Fruit fly (Drosophila melanogaster) whole organism, embryonic: ENCODE measurements around the gene CG31549.

Source experiments
- Awh ChIP-seq: fragments of 200-800 bp; sonication (Bioruptor generic); IDR thresholded peaks from 2 replicates; pipeline ENCODE4, ENCODE4 v1.3.6; 2022; ENCODE audit warnings: missing biosample characterization, missing genetic modification characterization
- Bdp1 ChIP-seq: fragments of 200-800 bp; sonication (Bioruptor generic); optimal IDR thresholded peaks from 3 replicates; lab custom pipeline; 2016; ENCODE audit warnings: missing biosample characterization, missing genetic modification characterization
- CG11093 ChIP-seq: fragments of 200-800 bp; sonication (Bioruptor generic); IDR thresholded peaks from 3 replicates; pipeline ENCODE4 v1.3.6; 2022; ENCODE audit warnings: missing biosample characterization, missing genetic modification characterization
- CG11695 ChIP-seq: fragments of 200-800 bp; sonication (Bioruptor generic); IDR thresholded peaks from 3 replicates; pipeline ENCODE4 v1.3.6; 2022; ENCODE audit warnings: missing biosample characterization, missing genetic modification characterization
- CG11723 ChIP-seq: fragments of 200-800 bp; sonication (Bioruptor generic); optimal IDR thresholded peaks from 2 replicates; lab custom pipeline; 2017; ENCODE audit warnings: missing biosample characterization, mild to moderate bottlenecking, missing genetic modification characterization
- CG13287 ChIP-seq: fragments of 200-800 bp; sonication (Bioruptor generic); IDR thresholded peaks from 2 replicates; pipeline ENCODE4 v1.3.6; 2022; ENCODE audit warnings: missing biosample characterization, missing genetic modification characterization; ENCODE audit not compliant: partially characterized antibody
- CG14441 ChIP-seq: fragments of 200-800 bp; sonication (Bioruptor generic); IDR thresholded peaks from 2 replicates; pipeline ENCODE4 v1.3.6; 2022; ENCODE audit warnings: missing biosample characterization, missing genetic modification characterization
- CG15514 ChIP-seq: fragments of 200-800 bp; sonication (Bioruptor generic); optimal IDR thresholded peaks from 3 replicates; lab custom pipeline; 2017; ENCODE audit warnings: missing biosample characterization, missing genetic modification characterization, mild to moderate bottlenecking, moderate library complexity, missing genetic modification reagents
- CG16863 ChIP-seq: fragments of 200-800 bp; sonication (Bioruptor generic); optimal IDR thresholded peaks from 3 replicates; lab custom pipeline; 2016; ENCODE audit warnings: missing biosample characterization, missing genetic modification characterization
- CG18476 ChIP-seq: fragments of 200-800 bp; sonication (Bioruptor generic); optimal IDR thresholded peaks from 2 replicates; lab custom pipeline; 2016; ENCODE audit warnings: missing biosample characterization, mild to moderate bottlenecking, missing genetic modification characterization
- CG18764 ChIP-seq: fragments of 200-800 bp; sonication (Bioruptor generic); optimal IDR thresholded peaks from 3 replicates; lab custom pipeline; 2016; ENCODE audit warnings: missing biosample characterization, missing genetic modification characterization
- CG2202 ChIP-seq: fragments of 200-800 bp; sonication (Bioruptor generic); optimal IDR thresholded peaks from 2 replicates; lab custom pipeline; 2018; ENCODE audit warnings: missing biosample characterization, mild to moderate bottlenecking, missing genetic modification characterization
- CG2678 ChIP-seq: fragments of 200-800 bp; sonication (Bioruptor generic); optimal IDR thresholded peaks from 3 replicates; lab custom pipeline; 2019; ENCODE audit warnings: missing biosample characterization, mild to moderate bottlenecking, missing genetic modification characterization, moderate library complexity
- CG3847 ChIP-seq: fragments of 200-800 bp; sonication (Bioruptor generic); IDR thresholded peaks from 2 replicates; pipeline ENCODE4 v1.3.6; 2022; ENCODE audit warnings: missing biosample characterization, missing genetic modification characterization
- CG42726 ChIP-seq: fragments of 200-800 bp; sonication (Bioruptor generic); IDR thresholded peaks from 2 replicates; pipeline ENCODE4 v1.3.6; 2022; ENCODE audit warnings: missing biosample characterization, missing genetic modification characterization; ENCODE audit not compliant: partially characterized antibody
- CG4424 ChIP-seq: fragments of 200-800 bp; sonication (Bioruptor generic); optimal IDR thresholded peaks from 3 replicates; lab custom pipeline; 2016; ENCODE audit warnings: missing biosample characterization, missing genetic modification characterization
- CG5245 ChIP-seq: fragments of 200-800 bp; sonication (Bioruptor generic); optimal IDR thresholded peaks from 3 replicates; lab custom pipeline; 2016; ENCODE audit warnings: missing biosample characterization, missing genetic modification characterization
- Chrac-16 ChIP-seq: fragments of 200-800 bp; sonication (Bioruptor generic); optimal IDR thresholded peaks from 3 replicates; lab custom pipeline; 2016; ENCODE audit warnings: missing biosample characterization, missing genetic modification characterization
- Dbx ChIP-seq: fragments of 200-800 bp; sonication (Bioruptor generic); IDR thresholded peaks from 3 replicates; pipeline ENCODE4 v1.3.6; 2022; ENCODE audit warnings: missing biosample characterization, missing genetic modification characterization
- Dref ChIP-seq: fragments of 200-800 bp; sonication (Bioruptor generic); IDR thresholded peaks from 2 replicates; pipeline ENCODE4 v1.3.6; 2022; ENCODE audit warnings: missing biosample characterization, missing genetic modification characterization
- Ets65A ChIP-seq: fragments of 200-800 bp; sonication (Bioruptor generic); peaks from one replicate; lab custom pipeline; 2016; ENCODE audit warnings: missing biosample characterization, missing genetic modification characterization
- Fer1 ChIP-seq: fragments of 200-800 bp; sonication (Bioruptor generic); optimal IDR thresholded peaks from 2 replicates; lab custom pipeline; 2017; ENCODE audit warnings: missing biosample characterization, mild to moderate bottlenecking, missing genetic modification characterization
- HmgZ ChIP-seq: fragments of 200-800 bp; sonication (Bioruptor generic); optimal IDR thresholded peaks from 2 replicates; lab custom pipeline; 2018; ENCODE audit warnings: missing biosample characterization, mild to moderate bottlenecking, missing genetic modification characterization
- Max ChIP-seq: fragments of 200-800 bp; sonication (Bioruptor generic); optimal IDR thresholded peaks from 2 replicates; lab custom pipeline; 2016; ENCODE audit warnings: missing biosample characterization, mild to moderate bottlenecking, missing genetic modification characterization
- NfI ChIP-seq: fragments of 200-800 bp; sonication (Bioruptor generic); optimal IDR thresholded peaks from 3 replicates; lab custom pipeline; 2018; ENCODE audit warnings: missing biosample characterization, mild to moderate bottlenecking, missing genetic modification characterization, moderate library complexity
- Poxn ChIP-seq: fragments of 200-800 bp; sonication (Bioruptor generic); IDR thresholded peaks from 2 replicates; pipeline ENCODE4 v1.3.6; 2022; ENCODE audit warnings: missing biosample characterization, missing genetic modification characterization
- Side ChIP-seq: fragments of 200-800 bp; sonication (Bioruptor generic); optimal IDR thresholded peaks from 2 replicates; lab custom pipeline; 2016; ENCODE audit warnings: missing biosample characterization, missing genetic modification characterization
- Sox100B ChIP-seq: fragments of 200-800 bp; sonication (Bioruptor generic); optimal IDR thresholded peaks from 3 replicates; lab custom pipeline; 2018; ENCODE audit warnings: missing biosample characterization, mild to moderate bottlenecking, missing genetic modification characterization
- Taf1 ChIP-seq: fragments of 200-800 bp; sonication (Bioruptor generic); IDR thresholded peaks from 2 replicates; pipeline ENCODE4 v1.3.6; 2022; ENCODE audit warnings: missing biosample characterization, missing genetic modification characterization
- ac ChIP-seq: fragments of 200-800 bp; sonication (Bioruptor generic); optimal IDR thresholded peaks from 3 replicates; lab custom pipeline; 2017; ENCODE audit warnings: missing biosample characterization, mild to moderate bottlenecking, missing genetic modification characterization
- ato ChIP-seq: fragments of 200-800 bp; sonication (Bioruptor generic); IDR thresholded peaks from 2 replicates; pipeline ENCODE4 v1.3.6; 2022; ENCODE audit warnings: missing biosample characterization, missing genetic modification characterization; ENCODE audit not compliant: partially characterized antibody
- bcd ChIP-seq: fragments of 200-800 bp; sonication (Bioruptor generic); optimal IDR thresholded peaks from 2 replicates; lab custom pipeline; 2017; ENCODE audit warnings: missing biosample characterization, mild to moderate bottlenecking, missing genetic modification characterization
- cad ChIP-seq: fragments of >200 bp; optimal IDR thresholded peaks from 2 replicates; lab custom pipeline; 2017; ENCODE audit warnings: missing biosample characterization, missing genetic modification characterization
- emc ChIP-seq: fragments of 200-800 bp; sonication (Bioruptor generic); optimal IDR thresholded peaks from 2 replicates; lab custom pipeline; 2016; ENCODE audit warnings: missing biosample characterization, missing genetic modification characterization
- fd3F ChIP-seq: fragments of 200-800 bp; sonication (Bioruptor generic); optimal IDR thresholded peaks from 2 replicates; lab custom pipeline; 2018; ENCODE audit warnings: missing biosample characterization, mild to moderate bottlenecking, missing genetic modification characterization, moderate library complexity
- fd64A ChIP-seq: fragments of 200-800 bp; sonication (Bioruptor generic); optimal IDR thresholded peaks from 3 replicates; lab custom pipeline; 2018; ENCODE audit warnings: missing biosample characterization, mild to moderate bottlenecking, missing genetic modification characterization
- ftz-f1 ChIP-seq: fragments of 200-800 bp; sonication (Bioruptor generic); optimal IDR thresholded peaks from 2 replicates; lab custom pipeline; 2016; ENCODE audit warnings: missing biosample characterization, missing genetic modification characterization
- h ChIP-seq: fragments of >200 bp; optimal IDR thresholded peaks from 2 replicates; lab custom pipeline; 2017
- kay ChIP-seq: fragments of 200-800 bp; sonication (Bioruptor generic); optimal IDR thresholded peaks from 2 replicates; lab custom pipeline; 2016; ENCODE audit warnings: missing biosample characterization, missing genetic modification characterization
- lmd ChIP-seq: fragments of 200-800 bp; sonication (Bioruptor generic); IDR thresholded peaks from 2 replicates; pipeline ENCODE4 v1.3.6; 2022; ENCODE audit warnings: missing biosample characterization, missing genetic modification characterization
- lov ChIP-seq, 2 experiments: fragments of 200-800 bp in 1 of 2; fragments of >200 bp in 1 of 2; sonication (Bioruptor generic) in 1 of 2; IDR thresholded peaks in 1 of 2; optimal IDR thresholded peaks in 1 of 2; 2 replicates in 1 of 2; 3 replicates in 1 of 2; pipeline versions ENCODE4 v1.3.6 to Lab custom; 2017 to 2022; ENCODE audit warnings: missing biosample characterization in 1 of 2, missing genetic modification characterization in 1 of 2
- onecut ChIP-seq: fragments of 200-800 bp; sonication (Bioruptor generic); IDR thresholded peaks from 2 replicates; pipeline ENCODE4 v1.3.6; 2022; ENCODE audit warnings: missing biosample characterization, missing genetic modification characterization
- pzg ChIP-seq: fragments of 200-800 bp; sonication (Bioruptor generic); optimal IDR thresholded peaks from 3 replicates; lab custom pipeline; 2018; ENCODE audit warnings: missing biosample characterization, mild to moderate bottlenecking, missing genetic modification characterization, moderate library complexity
- ranshi ChIP-seq: fragments of 200-800 bp; sonication (Bioruptor generic); IDR thresholded peaks from 2 replicates; pipeline ENCODE4 v1.3.6; 2022; ENCODE audit warnings: missing biosample characterization, missing genetic modification characterization
- ro ChIP-seq: fragments of 200-800 bp; sonication (Bioruptor generic); IDR thresholded peaks from 2 replicates; pipeline ENCODE4 v1.3.6; 2022; ENCODE audit warnings: missing biosample characterization, missing genetic modification characterization
- sc ChIP-seq, 3 experiments: fragments of >200 bp in 2 of 3; fragments of 200-800 bp in 1 of 3; sonication (Bioruptor generic) in 1 of 3; optimal IDR thresholded peaks; 2 replicates in 2 of 3; 3 replicates in 1 of 3; lab custom pipeline; 2017; ENCODE audit warnings: mild to moderate bottlenecking in 1 of 3, missing biosample characterization in 1 of 3, missing genetic modification characterization in 1 of 3, missing genetic modification reagents in 1 of 3
- ssp ChIP-seq: fragments of 200-800 bp; sonication (Bioruptor generic); IDR thresholded peaks from 2 replicates; pipeline ENCODE4 v1.3.6; 2022; ENCODE audit warnings: missing biosample characterization, missing genetic modification characterization
- tx ChIP-seq: fragments of 200-800 bp; sonication (Bioruptor generic); optimal IDR thresholded peaks from 2 replicates; lab custom pipeline; 2016; ENCODE audit warnings: missing biosample characterization, missing genetic modification characterization
- vvl ChIP-seq: fragments of 200-800 bp; sonication (Bioruptor generic); IDR thresholded peaks from 2 replicates; pipeline ENCODE4 v1.3.6; 2022; ENCODE audit warnings: missing biosample characterization, missing genetic modification characterization
- z ChIP-seq: fragments of 200-800 bp; sonication (Bioruptor generic); IDR thresholded peaks from 3 replicates; pipeline ENCODE4 v1.3.6; 2022; ENCODE audit warnings: missing biosample characterization, missing genetic modification characterization

CG31549 gene

DNA sequence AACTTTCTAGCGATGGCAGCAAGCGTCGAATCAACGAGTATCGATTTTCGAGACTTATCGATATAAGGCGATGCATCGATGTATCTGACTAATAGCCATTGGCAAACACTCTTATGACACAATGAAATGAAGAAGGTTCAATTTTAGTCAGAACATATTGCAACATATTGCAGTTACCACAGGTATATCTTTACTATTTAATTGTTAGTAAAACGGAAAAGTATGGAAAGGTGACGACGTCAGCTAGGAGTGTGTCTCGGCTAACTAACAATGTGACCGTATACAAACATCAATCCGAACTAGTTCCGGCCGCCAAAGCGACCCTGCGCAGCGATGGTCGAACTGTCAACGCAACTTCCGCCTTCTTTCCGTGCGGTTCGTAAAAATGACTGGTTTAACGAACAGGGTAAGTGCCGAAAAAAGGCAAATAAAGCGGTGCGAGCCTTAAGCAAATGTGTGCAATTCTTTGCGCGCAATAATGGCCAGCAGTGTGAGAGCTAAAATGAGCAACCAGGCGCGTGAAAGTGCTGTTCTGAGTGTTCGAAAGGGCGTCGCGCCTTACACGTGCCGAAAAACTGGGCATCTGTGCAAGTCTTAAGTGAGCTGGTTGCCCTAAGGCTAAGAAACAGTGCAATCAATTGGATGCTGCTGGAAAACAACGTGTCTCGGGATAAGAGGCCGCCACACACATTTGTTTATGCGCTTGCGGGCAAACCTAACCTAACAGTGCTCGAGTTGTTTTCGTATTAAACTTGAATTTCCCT lies 7.7 kb upstream of the CG31549 start, which contains the start of the genes Dph4, Spec2 and RpL13A (continued):
- peak; percentile 97 for TF ChIP-seq NfI (GFP tag; lab: Kevin White, UChicago)
- TF ChIP-seq HmgZ = peak; percentile 94
- no peak for TF ChIP-seq lmd
- no peak for TF ChIP-seq Taf1 (GFP tag; lab: Robert Waterston, UW)
- peak; percentile 98 for TF ChIP-seq pzg (GFP tag; lab: Kevin White, UChicago)
- TF ChIP-seq CG42726 (GFP tag; lab: Robert Waterston, UW) = no peak
- no peak for TF ChIP-seq CG14441 (GFP tag; lab: Robert Waterston, UW)
- TF ChIP-seq Max (GFP tag; lab: Kevin White, UChicago) = peak; percentile 92
- no peak for TF ChIP-seq ro (GFP tag; lab: Robert Waterston, UW)
- peak; percentile 96 for TF ChIP-seq Side (GFP tag; lab: Kevin White, UChicago)
- TF ChIP-seq Dref (GFP tag; lab: Robert Waterston, UW) = no peak
- TF ChIP-seq ftz-f1 (GFP tag; lab: Kevin White, UChicago) = peak; percentile 74
- no peak for TF ChIP-seq sc (optimal IDR thresholded peaks at IDR 0.05; lab: Kevin White, UChicago)
- peak; percentile 86 for TF ChIP-seq sc (GFP tag; optimal IDR thresholded peaks at IDR 0.05; lab: Kevin White, UChicago)
- no peak for TF ChIP-seq Dbx (GFP tag; lab: Robert Waterston, UW)
- TF ChIP-seq CG11695 (GFP tag; lab: Robert Waterston, UW) = no peak
- peak; percentile 74 for TF ChIP-seq CG18476
- TF ChIP-seq CG5245 (GFP tag; lab: Kevin White, UChicago) = peak; percentile 86
- no peak for TF ChIP-seq ato (GFP tag; lab: Robert Waterston, UW)
- no peak for TF ChIP-seq h (lab: Kevin White, UChicago)
- no peak for TF ChIP-seq cad
- TF ChIP-seq Awh (GFP tag; lab: Robert Waterston, UW) = no peak
- TF ChIP-seq Sox100B (GFP tag; lab: Kevin White, UChicago) = peak; percentile 90
- TF ChIP-seq CG15514 = peak; percentile 100
- TF ChIP-seq Fer1 (GFP tag; lab: Kevin White, UChicago) = peak; percentile 96
- peak; percentile 93 for TF ChIP-seq CG11723 (GFP tag; lab: Kevin White, UChicago)
- TF ChIP-seq CG13287 (GFP tag; lab: Robert Waterston, UW) = no peak
- TF ChIP-seq emc (GFP tag; lab: Kevin White, UChicago) = peak; percentile 93
- TF ChIP-seq lov (optimal IDR thresholded peaks at IDR 0.05; lab: Kevin White, UChicago) = no peak
- TF ChIP-seq lov (GFP tag; IDR thresholded peaks at IDR 0.05; lab: Robert Waterston, UW) = no peak
- TF ChIP-seq kay (GFP tag; lab: Kevin White, UChicago) = peak; percentile 52
- peak; percentile 93 for TF ChIP-seq onecut (GFP tag; lab: Robert Waterston, UW)
- TF ChIP-seq fd64A (GFP tag; lab: Kevin White, UChicago) = peak; percentile 95
- peak; percentile 90 for TF ChIP-seq CG4424 (GFP tag; lab: Kevin White, UChicago)
- no peak for TF ChIP-seq ssp (GFP tag; lab: Robert Waterston, UW)
- TF ChIP-seq bcd (GFP tag; lab: Kevin White, UChicago) = peak; percentile 96
- no peak for TF ChIP-seq Poxn (GFP tag; lab: Robert Waterston, UW)
- TF ChIP-seq CG18764 (GFP tag; lab: Kevin White, UChicago) = peak; percentile 91
- peak; percentile 98 for TF ChIP-seq Ets65A (GFP tag; lab: Kevin White, UChicago)
- peak; percentile 86 for TF ChIP-seq CG16863
- peak; percentile 90 for TF ChIP-seq ac (GFP tag; lab: Kevin White, UChicago)
- peak; percentile 57 for TF ChIP-seq Chrac-16 (GFP tag; lab: Kevin White, UChicago)
- peak; percentile 88 for TF ChIP-seq Bdp1 (GFP tag; lab: Kevin White, UChicago)
- peak; percentile 77 for TF ChIP-seq fd3F (GFP tag; lab: Kevin White, UChicago)
- no peak for TF ChIP-seq ranshi (GFP tag; lab: Robert Waterston, UW)
- TF ChIP-seq CG3847 (GFP tag; lab: Robert Waterston, UW) = no peak
- no peak for TF ChIP-seq z (GFP tag; lab: Robert Waterston, UW)
- TF ChIP-seq CG11093 (GFP tag; lab: Robert Waterston, UW) = peak; percentile 43; the same call in 1 of the 3 replicates
- peak; percentile 83 for TF ChIP-seq CG2202 (tag; lab: Kevin White, UChicago)
- TF ChIP-seq tx (GFP tag; lab: Kevin White, UChicago) = peak; percentile 52
- no peak for TF ChIP-seq vvl (GFP tag; lab: Robert Waterston, UW)
- peak; percentile 81 for TF ChIP-seq CG2678
